Fruit fly (Drosophila melanogaster) whole organism, prepupa: ENCODE measurements around the gene ens.

Experiments
- Blimp-1 ChIP-seq: fragments of 200-800 bp; sonication (Bioruptor generic); optimal IDR thresholded peaks from 3 replicates; lab custom pipeline; 2017; ENCODE audit warnings: missing biosample characterization, missing genetic modification characterization, mild to moderate bottlenecking, moderate library complexity, missing genetic modification reagents
- CG16779 ChIP-seq: fragments of 200-800 bp; sonication (Bioruptor generic); optimal IDR thresholded peaks from 3 replicates; lab custom pipeline; 2017; ENCODE audit warnings: missing biosample characterization, mild to moderate bottlenecking, missing genetic modification characterization
- CG31627 ChIP-seq: fragments of 200-800 bp; sonication (Bioruptor generic); optimal IDR thresholded peaks from 3 replicates; lab custom pipeline; 2016; ENCODE audit warnings: missing biosample characterization, missing genetic modification characterization
- CG4318 ChIP-seq: fragments of 200-800 bp; sonication (Bioruptor generic); optimal IDR thresholded peaks from 3 replicates; lab custom pipeline; 2017; ENCODE audit warnings: missing biosample characterization, mild to moderate bottlenecking, missing genetic modification characterization
- Eip78C ChIP-seq: fragments of 200-800 bp; sonication (Bioruptor generic); peaks from one replicate; lab custom pipeline; 2016; ENCODE audit warnings: missing biosample characterization, missing genetic modification characterization
- Ets96B ChIP-seq: fragments of 200-800 bp; optimal IDR thresholded peaks from 2 replicates; lab custom pipeline; 2019; ENCODE audit warnings: missing biosample characterization, mild to moderate bottlenecking, missing genetic modification characterization, moderate library complexity
- Hr4 ChIP-seq: fragments of 200-800 bp; sonication (Bioruptor generic); optimal IDR thresholded peaks from 3 replicates; lab custom pipeline; 2016; ENCODE audit warnings: missing biosample characterization, missing genetic modification characterization
- Lpt ChIP-seq: fragments of 200-800 bp; sonication (Bioruptor generic); optimal IDR thresholded peaks from 3 replicates; lab custom pipeline; 2016; ENCODE audit warnings: missing biosample characterization, missing genetic modification characterization
- Sox102F ChIP-seq: fragments of 200-800 bp; sonication (Bioruptor generic); optimal IDR thresholded peaks from 2 replicates; lab custom pipeline; 2016; ENCODE audit warnings: missing biosample characterization, mild to moderate bottlenecking, missing genetic modification characterization
- esn ChIP-seq: fragments of 200-800 bp; sonication (Bioruptor generic); optimal IDR thresholded peaks from 2 replicates; lab custom pipeline; 2016; ENCODE audit warnings: missing biosample characterization, mild to moderate bottlenecking, missing genetic modification characterization, moderate library complexity
- fd59A ChIP-seq: fragments of 200-800 bp; sonication (Bioruptor generic); optimal IDR thresholded peaks from 2 replicates; lab custom pipeline; 2017; ENCODE audit warnings: missing biosample characterization, mild to moderate bottlenecking, missing genetic modification characterization, missing genetic modification reagents
- fkh ChIP-seq: fragments of 200-800 bp; sonication (Bioruptor generic); optimal IDR thresholded peaks from 3 replicates; lab custom pipeline; 2017; ENCODE audit warnings: missing biosample characterization, mild to moderate bottlenecking, missing genetic modification characterization, moderate library complexity
- net ChIP-seq: fragments of 200-800 bp; sonication (Bioruptor generic); optimal IDR thresholded peaks from 3 replicates; lab custom pipeline; 2016; ENCODE audit warnings: missing biosample characterization, missing genetic modification characterization
- topi ChIP-seq: fragments of 200-800 bp; sonication (Bioruptor generic); optimal IDR thresholded peaks from 3 replicates; lab custom pipeline; 2016; ENCODE audit warnings: missing biosample characterization, missing genetic modification characterization

DNA sequence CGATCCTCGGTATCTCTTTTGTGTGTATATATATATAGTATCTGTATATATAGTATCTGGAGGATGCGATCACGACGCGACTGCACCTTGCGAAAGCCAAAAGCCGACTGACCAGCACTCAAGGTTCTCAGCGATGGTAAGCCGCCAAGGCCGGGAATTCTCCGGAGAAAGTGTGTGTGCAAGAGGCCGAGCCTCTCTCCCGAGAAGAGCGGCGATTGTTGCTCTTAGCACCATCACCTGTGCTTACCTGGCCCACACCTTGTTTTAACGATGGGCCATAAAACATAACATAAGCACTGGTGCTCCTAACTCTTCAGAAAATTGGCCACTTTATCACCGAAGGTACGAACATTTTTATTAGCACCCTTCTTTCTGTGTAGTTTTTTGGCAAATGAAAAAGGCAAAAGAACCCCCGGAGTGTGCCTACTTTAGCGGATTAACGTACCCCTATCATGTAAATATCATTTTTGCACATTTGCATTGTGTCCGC, 33.0 kb upstream of the ens start, which contains the start of gene mas:
- TF ChIP-seq topi = no peak
- no peak for TF ChIP-seq Ets96B (tag; lab: Kevin White, UChicago)
- peak; percentile 13 for TF ChIP-seq Blimp-1 (GFP tag; lab: Kevin White, UChicago)
- TF ChIP-seq CG31627 (GFP tag; lab: Kevin White, UChicago) = no peak
- TF ChIP-seq Lpt = no peak
- TF ChIP-seq net (GFP tag; lab: Kevin White, UChicago) = no peak
- no peak for TF ChIP-seq Hr4 (GFP tag; lab: Kevin White, UChicago)
- TF ChIP-seq CG4318 (GFP tag; lab: Kevin White, UChicago) = no peak
- peak; percentile 5 for TF ChIP-seq Eip78C (GFP tag; lab: Kevin White, UChicago)
- no peak for TF ChIP-seq fd59A
- TF ChIP-seq fkh = no peak
- TF ChIP-seq CG16779 (tag; lab: Kevin White, UChicago) = no peak
- peak; percentile 44 for TF ChIP-seq Sox102F
- TF ChIP-seq esn (GFP tag; lab: Kevin White, UChicago) = no peak
